Worm (Caenorhabditis elegans) whole organism, mixed stage, embryonic: ENCODE data around the gene clec-138.

Experiments
- M03D4.4 ChIP-seq: sonication (generic microtip); optimal IDR thresholded peaks from 2 replicates; lab custom pipeline; 2017; ENCODE audit warnings: mild to moderate bottlenecking, missing genetic modification characterization, missing compliant biosample characterization
- bed-3 ChIP-seq: fragments of 200-800 bp; sonication (Bioruptor generic); optimal IDR thresholded peaks from 3 replicates; lab custom pipeline; 2018; ENCODE audit warnings: mild to moderate bottlenecking, missing genetic modification characterization, moderate library complexity, missing compliant biosample characterization
- ceh-43 ChIP-seq: fragments of 200-800 bp; sonication (Bioruptor generic); optimal IDR thresholded peaks from 2 replicates; lab custom pipeline; 2018; ENCODE audit warnings: mild to moderate bottlenecking, missing genetic modification characterization, moderate library complexity, missing compliant biosample characterization
- ceh-83 ChIP-seq: fragments of 200-800 bp; sonication (Bioruptor generic); optimal IDR thresholded peaks from 2 replicates; lab custom pipeline; 2018; ENCODE audit warnings: mild to moderate bottlenecking, missing genetic modification characterization, missing compliant biosample characterization
- ces-1 ChIP-seq: fragments of 150-350 bp; optimal IDR thresholded peaks from 2 replicates; lab custom pipeline; 2014; ENCODE audit warnings: missing biosample characterization, missing genetic modification reagents, missing genetic modification characterization
- cnd-1 ChIP-seq: fragments of 200-800 bp; sonication (Bioruptor generic); optimal IDR thresholded peaks from 2 replicates; lab custom pipeline; 2018; ENCODE audit warnings: mild to moderate bottlenecking, missing genetic modification characterization, missing compliant biosample characterization
- elt-1 ChIP-seq: sonication (generic microtip); optimal IDR thresholded peaks from 2 replicates; lab custom pipeline; 2017; ENCODE audit warnings: missing genetic modification characterization, mild to moderate bottlenecking, missing compliant biosample characterization, antibody characterized with exemption, moderate library complexity, borderline replicate concordance; ENCODE audit not compliant: insufficient read depth
- elt-3 ChIP-seq: fragments of 150-350 bp; optimal IDR thresholded peaks from 2 replicates; lab custom pipeline; 2014; ENCODE audit warnings: missing biosample characterization, missing genetic modification characterization
- flh-1 ChIP-seq: fragments of 200-800 bp; sonication (Bioruptor generic); optimal IDR thresholded peaks from 2 replicates; lab custom pipeline; 2018; ENCODE audit warnings: mild to moderate bottlenecking, missing genetic modification characterization, moderate library complexity, missing compliant biosample characterization
- hlh-1 ChIP-seq: fragments of 150-350 bp; optimal IDR thresholded peaks from 2 replicates; lab custom pipeline; 2014; ENCODE audit warnings: missing biosample characterization, missing genetic modification reagents, missing genetic modification characterization
- lin-32 ChIP-seq: fragments of 200-800 bp; sonication (Bioruptor generic); optimal IDR thresholded peaks from 2 replicates; lab custom pipeline; 2018; ENCODE audit warnings: mild to moderate bottlenecking, missing genetic modification characterization, missing compliant biosample characterization
- mab-5 ChIP-seq: fragments of 150-350 bp; optimal IDR thresholded peaks from 2 replicates; lab custom pipeline; 2014; ENCODE audit warnings: missing biosample characterization, missing genetic modification characterization
- nhr-2 ChIP-seq: fragments of 150-350 bp; optimal IDR thresholded peaks from 2 replicates; lab custom pipeline; 2014; ENCODE audit warnings: missing biosample characterization, missing genetic modification characterization
- nhr-237 ChIP-seq: fragments of 150-350 bp; optimal IDR thresholded peaks from 2 replicates; lab custom pipeline; 2014; ENCODE audit warnings: missing biosample characterization, missing genetic modification characterization
- nhr-76 ChIP-seq: sonication (generic microtip); optimal IDR thresholded peaks from 2 replicates; lab custom pipeline; 2017; ENCODE audit warnings: missing biosample characterization, missing genetic modification characterization
- snpc-4 ChIP-seq: fragments of 150-350 bp; optimal IDR thresholded peaks from 2 replicates; lab custom pipeline; 2014; ENCODE audit warnings: missing biosample characterization, missing genetic modification characterization
- sptf-1 ChIP-seq: sonication (generic microtip); optimal IDR thresholded peaks from 2 replicates; lab custom pipeline; 2017; ENCODE audit warnings: mild to moderate bottlenecking, missing genetic modification characterization, moderate library complexity, missing compliant biosample characterization
- tbx-8 ChIP-seq: fragments of 200-800 bp; sonication (Bioruptor generic); optimal IDR thresholded peaks from 2 replicates; lab custom pipeline; 2018; ENCODE audit warnings: mild to moderate bottlenecking, missing genetic modification characterization, moderate library complexity, missing compliant biosample characterization
- unc-120 ChIP-seq: sonication (generic microtip); optimal IDR thresholded peaks from 2 replicates; lab custom pipeline; 2017; ENCODE audit warnings: missing genetic modification characterization, missing compliant biosample characterization; ENCODE audit not compliant: poor library complexity, severe bottlenecking
- unc-39 ChIP-seq: fragments of 150-350 bp; optimal IDR thresholded peaks from 2 replicates; lab custom pipeline; 2014; ENCODE audit warnings: missing biosample characterization, missing genetic modification characterization
- unc-62 ChIP-seq: fragments of 150-350 bp; optimal IDR thresholded peaks from 2 replicates; lab custom pipeline; 2014; ENCODE audit warnings: missing biosample characterization, missing genetic modification reagents, missing genetic modification characterization
- zip-8 ChIP-seq: fragments of 150-350 bp; optimal IDR thresholded peaks from 2 replicates; lab custom pipeline; 2014; ENCODE audit warnings: missing biosample characterization, missing genetic modification characterization
- ztf-11 ChIP-seq: fragments of 150-350 bp; optimal IDR thresholded peaks from 2 replicates; lab custom pipeline; 2014; ENCODE audit warnings: missing biosample characterization, missing genetic modification characterization

The clec-138 gene

DNA sequence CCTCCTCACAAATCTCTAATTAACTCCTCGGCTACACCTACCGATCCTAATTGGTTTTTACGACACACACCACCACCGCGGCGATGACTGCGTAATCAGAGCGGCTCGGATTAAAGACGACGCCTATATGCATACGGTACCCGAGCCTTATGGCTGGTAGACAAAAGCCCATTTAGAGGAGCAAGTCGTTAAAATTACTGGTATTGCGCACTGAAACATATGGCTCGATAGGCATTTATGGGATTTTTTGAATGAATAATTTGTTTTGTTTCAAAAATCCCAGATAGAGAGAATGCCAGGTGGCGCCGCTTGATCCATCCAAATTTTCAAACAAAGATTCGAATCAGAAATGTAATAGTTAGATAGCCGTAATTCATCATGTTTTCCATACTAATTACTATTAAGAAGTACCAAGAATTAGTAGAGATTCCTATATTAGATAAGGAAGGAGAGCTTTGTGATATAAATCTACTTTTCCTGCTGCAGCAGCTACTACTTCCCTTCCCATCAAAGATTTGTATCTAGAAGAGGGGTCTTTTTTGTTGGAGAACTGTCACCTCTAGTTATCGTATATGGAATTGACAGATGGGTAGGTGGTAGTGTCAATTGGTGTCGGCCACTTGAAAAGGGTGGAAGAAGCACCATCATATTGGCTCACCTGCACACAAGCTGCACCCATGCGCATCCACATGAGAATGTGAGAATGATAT, 36.2 kb downstream of the clec-138 start:
- TF ChIP-seq nhr-2 (tag; lab: Kevin White, UChicago) (peak; percentile 64), bed-3 (GFP tag; lab: Kevin White, UChicago) (no peak), elt-1 (tag; lab: Kevin White, UChicago) (peak; percentile 94), ceh-43 (GFP tag; lab: Kevin White, UChicago) (no peak), unc-62 (GFP tag; lab: Kevin White, UChicago) (peak; percentile 54), lin-32 (GFP tag; lab: Kevin White, UChicago) (peak; percentile 67)

ce11 chrII:4581090-4581489, 38.5 kb downstream of the clec-138 start:
- no peak for TF ChIP-seq elt-3 (tag; lab: Kevin White, UChicago)
- TF ChIP-seq hlh-1 (tag; lab: Kevin White, UChicago): peak; percentile 56
- no peak for TF ChIP-seq nhr-237 (tag; lab: Kevin White, UChicago)
- TF ChIP-seq, all 35 proteins: peak for 1

DNA sequence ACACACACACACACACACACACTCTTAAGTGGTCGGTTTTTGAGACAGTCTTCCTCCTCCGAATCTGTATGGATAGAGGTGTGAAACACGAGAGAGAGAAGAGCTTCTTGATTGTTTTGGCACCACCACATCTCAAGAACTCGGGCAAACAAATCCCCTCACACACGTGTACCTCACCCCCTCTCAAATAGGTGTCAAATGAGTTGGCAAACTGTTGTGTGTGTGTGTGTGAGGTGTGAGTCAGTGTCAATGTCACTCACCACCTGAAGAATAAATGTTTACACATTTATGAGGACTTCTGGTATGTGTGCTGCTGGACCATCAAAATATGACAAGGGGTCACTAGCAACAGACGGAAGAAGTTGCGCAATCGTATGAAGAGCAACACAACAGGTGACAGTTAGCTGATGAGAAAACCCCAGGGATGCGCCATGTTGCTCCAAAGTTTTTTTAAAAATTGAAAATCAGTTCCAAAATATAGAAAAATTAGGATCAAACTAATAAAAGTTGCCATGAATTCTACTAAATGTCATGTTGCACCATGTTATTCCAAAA, 39.6 kb downstream of the clec-138 start:
- TF ChIP-seq ceh-43 (GFP tag; lab: Kevin White, UChicago): no peak
- TF ChIP-seq snpc-4 (tag; lab: Kevin White, UChicago): no peak
- TF ChIP-seq unc-62 (GFP tag; lab: Kevin White, UChicago): peak; percentile 8
- no peak for TF ChIP-seq M03D4.4 (tag; lab: Kevin White, UChicago)
- TF ChIP-seq unc-120 (tag; lab: Kevin White, UChicago): no peak
- no peak for TF ChIP-seq elt-1 (tag; lab: Kevin White, UChicago)
- TF ChIP-seq cnd-1: peak; percentile 9
- peak; percentile 73 for TF ChIP-seq zip-8 (tag; lab: Kevin White, UChicago)
- no peak for TF ChIP-seq elt-3 (tag; lab: Kevin White, UChicago)
- no peak for TF ChIP-seq bed-3 (GFP tag; lab: Kevin White, UChicago)
- TF ChIP-seq nhr-2 (tag; lab: Kevin White, UChicago): peak; percentile 93
- peak; percentile 77 for TF ChIP-seq hlh-1 (tag; lab: Kevin White, UChicago)

- TF ChIP-seq ztf-11 (tag; lab: Kevin White, UChicago) (peak; percentile 8), unc-62 (GFP tag; lab: Kevin White, UChicago) (peak; percentile 65), ces-1 (GFP tag; lab: Kevin White, UChicago) (peak; percentile 85), lin-32 (GFP tag; lab: Kevin White, UChicago) (no peak), nhr-2 (tag; lab: Kevin White, UChicago) (no peak), sptf-1 (peak; percentile 60)
Observed at ce11 chrII:4579375-4579774, 40.2 kb downstream of the clec-138 start.

ce11 chrII:4577391-4577790, 42.2 kb downstream of the clec-138 start:
- TF ChIP-seq ceh-83 (GFP tag; lab: Kevin White, UChicago) (no peak), nhr-2 (tag; lab: Kevin White, UChicago) (peak; percentile 99), tbx-8 (GFP tag; lab: Kevin White, UChicago) (no peak), lin-32 (GFP tag; lab: Kevin White, UChicago) (peak; percentile 46), bed-3 (GFP tag; lab: Kevin White, UChicago) (no peak), unc-62 (GFP tag; lab: Kevin White, UChicago) (peak; percentile 52), mab-5 (tag; lab: Kevin White, UChicago) (no peak), zip-8 (tag; lab: Kevin White, UChicago) (peak; percentile 92), cnd-1 (peak; percentile 61)

DNA sequence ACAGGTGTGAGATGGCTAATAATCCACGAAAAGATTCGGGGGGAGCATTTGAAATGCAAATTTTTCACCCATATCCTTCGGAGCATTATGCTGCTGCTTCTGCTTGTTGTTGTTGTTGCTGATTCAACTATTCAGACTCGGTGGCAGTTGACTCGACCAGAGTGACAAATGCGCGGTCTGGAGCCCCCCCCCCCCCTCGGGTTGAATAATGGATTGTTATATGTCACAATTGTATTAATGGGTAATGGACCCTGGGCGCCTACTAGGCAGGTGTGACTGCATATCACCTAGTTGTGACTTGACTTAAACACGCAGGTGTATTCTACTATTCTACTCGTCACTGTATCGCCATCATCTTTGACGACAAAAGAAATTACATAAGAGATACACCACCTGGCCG, 44.0 kb downstream of the clec-138 start:
- TF ChIP-seq nhr-76: no peak
- no peak for TF ChIP-seq nhr-237 (tag; lab: Kevin White, UChicago)
- TF ChIP-seq sptf-1: peak; percentile 49

DNA sequence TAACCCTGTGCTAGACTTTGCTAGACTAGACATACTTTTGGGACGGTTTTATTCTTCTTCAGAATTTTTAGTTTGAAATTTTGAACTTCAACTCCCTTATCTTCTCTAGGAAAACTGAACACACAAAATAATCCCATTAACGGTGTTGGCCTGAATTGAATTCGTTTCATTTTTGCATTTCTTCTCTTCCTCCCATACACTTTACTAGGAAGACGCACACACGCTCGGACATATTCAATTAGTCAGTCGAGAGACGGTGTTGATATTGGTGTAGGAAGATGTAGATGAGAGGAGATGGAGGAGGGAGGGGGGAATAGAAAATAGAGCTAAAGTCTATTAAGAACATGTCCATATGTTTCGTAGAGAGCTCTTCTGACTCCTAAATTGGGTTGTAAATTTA, 44.9 kb downstream of the clec-138 start:
- TF ChIP-seq ztf-11 (tag; lab: Kevin White, UChicago) (no peak), unc-39 (tag; lab: Kevin White, UChicago) (no peak), ces-1 (GFP tag; lab: Kevin White, UChicago) (peak; percentile 98), flh-1 (no peak)
- TF ChIP-seq, all 35 proteins: peak for 1
